Worm (Caenorhabditis elegans): Measurements from ENCODE around the gene C12D8.21.
A peak's percentile ranks its signal among the peaks of the same experiment; 100 is the strongest.

C12D8.21 gene

DNA sequence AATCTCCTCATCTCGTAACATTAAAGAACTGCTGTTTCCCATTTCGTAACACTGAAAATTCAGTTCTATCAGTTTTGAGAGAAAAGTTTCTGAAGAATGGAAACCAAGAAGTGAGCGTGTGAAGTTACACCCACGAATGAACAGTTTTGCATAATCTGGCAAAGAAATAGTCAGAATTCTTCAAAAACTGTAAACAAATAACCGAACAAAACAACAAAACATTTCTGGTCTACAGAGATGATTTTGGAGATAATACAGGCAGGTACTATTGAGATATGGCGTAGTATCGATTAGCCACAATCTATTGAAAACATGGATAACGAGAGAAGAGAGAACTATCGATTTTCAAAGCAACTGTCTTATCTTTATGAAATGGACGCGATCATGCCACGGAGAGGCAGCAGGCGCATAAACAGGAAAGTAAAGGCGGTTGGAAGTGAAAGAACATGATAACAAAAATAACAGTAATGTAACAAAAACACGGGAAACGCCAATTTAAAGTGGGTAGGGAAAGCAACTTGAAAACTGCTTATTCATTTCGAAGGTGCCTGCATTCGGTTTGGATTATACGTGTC is 37.5 kb downstream of the C12D8.21 start, which contains the start of gene chpf-1 (continued):
- TF ChIP-seq dsc-1 (tag; optimal IDR thresholded peaks at IDR 0.05) (no peak), unc-130 (tag; optimal IDR thresholded peaks at IDR 0.05) (peak; percentile 26)

ce11 chrV:10202340-10202739 is 38.6 kb downstream of the C12D8.21 start:
- no peak for TF ChIP-seq zag-1 (tag; optimal IDR thresholded peaks at IDR 0.05)
- peak; percentile 15 for TF ChIP-seq elt-2 (tag; optimal IDR thresholded peaks at IDR 0.05)
- TF ChIP-seq efl-1 (optimal IDR thresholded peaks at IDR 0.05), result no peak
- TF ChIP-seq efl-1 (GFP tag; optimal IDR thresholded peaks at IDR 0.05 in 1 of 2), result peak in 1 of 2 experiments; percentile 91

DNA sequence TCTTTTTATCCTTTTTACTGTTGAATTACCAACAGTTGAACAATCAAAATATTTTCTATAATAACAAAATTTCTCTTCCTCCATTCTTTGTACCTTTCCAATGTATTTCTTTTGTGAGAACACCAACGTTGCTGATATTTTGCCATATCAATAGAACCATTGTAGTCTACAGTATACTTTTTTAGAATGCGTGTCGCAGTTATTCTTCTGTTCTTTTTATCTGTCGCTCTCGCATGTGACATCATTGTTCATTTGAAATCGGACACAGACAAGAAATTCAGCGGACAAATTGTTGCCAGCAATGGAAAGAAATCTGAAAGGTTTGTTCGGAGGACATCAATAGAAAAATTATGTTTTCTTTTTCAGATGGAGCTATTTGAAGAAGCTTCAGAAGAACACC is 39.1 kb downstream of the C12D8.21 start, which contains the start of gene ZK856.7:
Gene ZK856.7 (plus strand): TSS at position 186 of the 400 bp plus-strand sequence.
- no peak for TF ChIP-seq isw-1 (GFP tag; IDR thresholded peaks at IDR 0.05)
- TF ChIP-seq blmp-1 (tag; optimal IDR thresholded peaks at IDR 0.05), result peak; percentile 9
- TF ChIP-seq lsy-2 (tag; optimal IDR thresholded peaks at IDR 0.05), result no peak
- no peak for TF ChIP-seq fkh-8 (tag; optimal IDR thresholded peaks at IDR 0.05)
- TF ChIP-seq nhr-20 (tag; optimal IDR thresholded peaks at IDR 0.05), result peak; percentile 16

- no peak for TF ChIP-seq ceh-63 (GFP tag; optimal IDR thresholded peaks at IDR 0.05)
- no peak for TF ChIP-seq vab-15 (tag; optimal IDR thresholded peaks at IDR 0.05)
- no peak for TF ChIP-seq dsc-1 (tag; optimal IDR thresholded peaks at IDR 0.05)
- no peak for TF ChIP-seq efl-3 (GFP tag; optimal IDR thresholded peaks at IDR 0.05)
- no peak for TF ChIP-seq lin-14 (GFP tag; optimal IDR thresholded peaks at IDR 0.05)
- no peak for TF ChIP-seq ceh-8 (GFP tag; optimal IDR thresholded peaks at IDR 0.05)
These were observed 42.6 kb downstream of the C12D8.21 start, which contains the start of gene ZK856.6 for ce11 chrV:10198386-10198785. Gene ZK856.6, plus strand, starts transcription at chrV:10198686.

DNA sequence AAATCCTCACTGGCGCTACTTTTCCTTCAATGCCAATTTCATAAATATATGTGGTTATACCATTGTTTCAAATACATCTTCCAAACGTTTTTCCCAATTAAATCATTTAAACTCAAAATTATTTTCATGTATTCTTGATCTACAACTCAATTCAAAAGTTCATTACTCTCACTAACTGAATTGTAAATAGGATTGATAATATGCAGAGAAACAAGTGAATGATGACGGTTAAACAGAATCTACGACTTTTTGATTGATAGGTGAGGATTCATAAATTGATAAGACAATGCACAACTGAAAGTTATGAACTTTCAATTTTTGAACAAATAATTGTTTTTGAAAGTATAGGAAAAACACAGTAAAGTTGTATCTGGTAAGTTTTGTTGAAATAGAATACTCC is 49.7 kb downstream of the C12D8.21 start:
- TF ChIP-seq efl-1 (optimal IDR thresholded peaks at IDR 0.05) (no peak), efl-1 (GFP tag; optimal IDR thresholded peaks at IDR 0.05 in 1 of 2) (no peak), tbx-2 (tag; optimal IDR thresholded peaks at IDR 0.05) (no peak), snpc-4 (tag; optimal IDR thresholded peaks at IDR 0.05) (no peak), sup-37 (GFP tag; optimal IDR thresholded peaks at IDR 0.05) (no peak), lin-35 (GFP tag; optimal IDR thresholded peaks at IDR 0.05) (no peak), efl-3 (GFP tag; optimal IDR thresholded peaks at IDR 0.05) (no peak), irx-1 (tag; optimal IDR thresholded peaks at IDR 0.05) (no peak), grh-1 (GFP tag; IDR thresholded peaks at IDR 0.05) (no peak), nhr-71 (tag; optimal IDR thresholded peaks at IDR 0.05) (no peak), aha-1 (tag; optimal IDR thresholded peaks at IDR 0.05) (no peak), mdl-1 (tag; optimal IDR thresholded peaks at IDR 0.05) (no peak), ets-5 (GFP tag; IDR thresholded peaks at IDR 0.05) (no peak), aly-2 (tag; optimal IDR thresholded peaks at IDR 0.05) (no peak), pqm-1 (tag; optimal IDR thresholded peaks at IDR 0.05) (no peak), snu-23 (GFP tag; optimal IDR thresholded peaks at IDR 0.05) (no peak), hlh-4 (tag; optimal IDR thresholded peaks at IDR 0.05) (no peak), vab-15 (tag; optimal IDR thresholded peaks at IDR 0.05) (no peak), tlp-1 (tag; optimal IDR thresholded peaks at IDR 0.05) (no peak), ceh-63 (GFP tag; optimal IDR thresholded peaks at IDR 0.05) (no peak), C34B4.2 (tag; optimal IDR thresholded peaks at IDR 0.05) (no peak)
